Worm (Caenorhabditis elegans) whole organism, young adult: ENCODE results near the gene dhgd-1.

Experiments used
- B0019.2 ChIP-seq: fragments of 200-800 bp; sonication (Bioruptor generic); conservative IDR thresholded peaks from 2 replicates; pipeline ENCODE4 v1.3.6; 2022; ENCODE audit warnings: missing genetic modification reagents, missing genetic modification characterization, missing compliant biosample characterization
- D2030.7 ChIP-seq: fragments of 200-800 bp; sonication (Bioruptor generic); IDR thresholded peaks from 2 replicates; pipeline ENCODE4 v1.3.6; 2022; ENCODE audit warnings: missing genetic modification reagents, missing genetic modification characterization, missing compliant biosample characterization
- F10E7.11 ChIP-seq: sonication (generic microtip); optimal IDR thresholded peaks from 2 replicates; lab custom pipeline; 2017; ENCODE audit warnings: mild to moderate bottlenecking, missing genetic modification characterization, moderate library complexity, missing compliant biosample characterization
- F33H1.4 ChIP-seq: fragments of 200-800 bp; sonication (Bioruptor generic); IDR thresholded peaks from 2 replicates; pipeline ENCODE4 v1.3.6; 2022; ENCODE audit warnings: missing genetic modification reagents, missing genetic modification characterization, missing compliant biosample characterization
- F49E8.2 ChIP-seq: sonication (generic microtip); optimal IDR thresholded peaks from 3 replicates; lab custom pipeline; 2017; ENCODE audit warnings: missing genetic modification characterization, mild to moderate bottlenecking, missing compliant biosample characterization, antibody characterized with exemption, moderate library complexity; ENCODE audit not compliant: insufficient read depth
- K11D2.4 ChIP-seq: fragments of 200-800 bp; sonication (Bioruptor generic); IDR thresholded peaks from 2 replicates; pipeline ENCODE4 v1.3.6; 2022; ENCODE audit warnings: missing genetic modification reagents, missing genetic modification characterization, missing compliant biosample characterization
- T07F8.4 ChIP-seq: sonication (generic microtip); optimal IDR thresholded peaks from 2 replicates; lab custom pipeline; 2016; ENCODE audit warnings: mild to moderate bottlenecking, missing genetic modification characterization, moderate library complexity, missing compliant biosample characterization
- T26A5.8 ChIP-seq: sonication (generic microtip); optimal IDR thresholded peaks from 2 replicates; lab custom pipeline; 2016; ENCODE audit warnings: missing genetic modification characterization, missing compliant biosample characterization
- akir-1 ChIP-seq: fragments of 200-800 bp; sonication (Bioruptor generic); optimal IDR thresholded peaks from 2 replicates; lab custom pipeline; 2018; ENCODE audit warnings: mild to moderate bottlenecking, missing genetic modification characterization, moderate library complexity, missing compliant biosample characterization
- aptf-3 ChIP-seq: fragments of 200-800 bp; sonication (Bioruptor generic); IDR thresholded peaks from 2 replicates; pipeline ENCODE4 v1.3.6; 2022; ENCODE audit warnings: missing genetic modification characterization, missing compliant biosample characterization
- cebp-1 ChIP-seq, 2 experiments: fragments of 200-800 bp in 1 of 2; sonication (Bioruptor generic) in 1 of 2; sonication (generic microtip) in 1 of 2; IDR thresholded peaks in 1 of 2; optimal IDR thresholded peaks in 1 of 2; 2 replicates each; pipeline versions ENCODE4 v1.3.6 to Lab custom; 2017 to 2022; ENCODE audit warnings: missing compliant biosample characterization in 2 of 2, missing genetic modification characterization in 2 of 2, mild to moderate bottlenecking in 1 of 2, missing genetic modification reagents in 1 of 2, moderate library complexity in 1 of 2
- dpl-1 ChIP-seq: fragments of 150-350 bp; optimal IDR thresholded peaks from 2 replicates; lab custom pipeline; 2014; ENCODE audit warnings: missing biosample characterization, missing genetic modification reagents, missing genetic modification characterization
- fkh-3 ChIP-seq: sonication (generic microtip); optimal IDR thresholded peaks from 2 replicates; lab custom pipeline; 2016; ENCODE audit warnings: mild to moderate bottlenecking, missing genetic modification characterization, missing compliant biosample characterization
- gei-17 ChIP-seq: fragments of 200-800 bp; sonication (Bioruptor generic); optimal IDR thresholded peaks from 2 replicates; lab custom pipeline; 2018; ENCODE audit warnings: mild to moderate bottlenecking, missing genetic modification characterization, missing compliant biosample characterization
- him-1 ChIP-seq: sonication (generic microtip); optimal IDR thresholded peaks from 2 replicates; lab custom pipeline; 2016; ENCODE audit warnings: missing genotype, missing genetic modification reagents, missing genetic modification characterization, missing compliant biosample characterization
- hrde-1 ChIP-seq: sonication (generic microtip); optimal IDR thresholded peaks from 2 replicates; lab custom pipeline; 2016; ENCODE audit warnings: missing genetic modification characterization, mild to moderate bottlenecking, missing compliant biosample characterization, moderate library complexity, missing genotype, missing genetic modification reagents, borderline replicate concordance
- lin-26 ChIP-seq: fragments of 200-800 bp; sonication (Bioruptor generic); IDR thresholded peaks from 2 replicates; pipeline ENCODE4 v1.3.6; 2022; ENCODE audit warnings: missing genetic modification reagents, missing genetic modification characterization, missing compliant biosample characterization
- lin-40 ChIP-seq: sonication (generic microtip); optimal IDR thresholded peaks from 2 replicates; lab custom pipeline; 2016; ENCODE audit warnings: missing genetic modification characterization, mild to moderate bottlenecking, missing compliant biosample characterization, missing genotype, missing genetic modification reagents
- lir-1 ChIP-seq: fragments of 200-800 bp; sonication (Bioruptor generic); conservative IDR thresholded peaks from 2 replicates; pipeline ENCODE4 v1.3.6; 2022; ENCODE audit warnings: missing genetic modification reagents, missing genetic modification characterization, missing compliant biosample characterization
- lsl-1 ChIP-seq: fragments of 200-800 bp; sonication (Bioruptor generic); optimal IDR thresholded peaks from 2 replicates; lab custom pipeline; 2018; ENCODE audit warnings: mild to moderate bottlenecking, missing genetic modification characterization, moderate library complexity, missing compliant biosample characterization
- madf-6 ChIP-seq: fragments of 200-800 bp; sonication (Bioruptor generic); IDR thresholded peaks from 2 replicates; pipeline ENCODE4 v1.3.6; 2022; ENCODE audit warnings: missing genetic modification reagents, missing genetic modification characterization, missing compliant biosample characterization
- madf-8 ChIP-seq: fragments of 200-800 bp; sonication (Bioruptor generic); conservative IDR thresholded peaks from 2 replicates; pipeline ENCODE4 v1.3.6; 2022; ENCODE audit warnings: missing genetic modification reagents, missing genetic modification characterization, missing compliant biosample characterization
- nfya-2 ChIP-seq: fragments of 200-800 bp; sonication (Bioruptor generic); IDR thresholded peaks from 2 replicates; pipeline ENCODE4 v1.3.6; 2022; ENCODE audit warnings: missing genetic modification reagents, missing genetic modification characterization, missing compliant biosample characterization
- nhr-179 ChIP-seq: sonication (generic microtip); optimal IDR thresholded peaks from 2 replicates; lab custom pipeline; 2016; ENCODE audit warnings: mild to moderate bottlenecking, missing genetic modification characterization, missing compliant biosample characterization
- nhr-27 ChIP-seq: fragments of 200-800 bp; sonication (Bioruptor generic); optimal IDR thresholded peaks from 2 replicates; lab custom pipeline; 2018; ENCODE audit warnings: mild to moderate bottlenecking, missing genetic modification characterization, moderate library complexity, missing compliant biosample characterization
- nhr-90 ChIP-seq: sonication (generic microtip); optimal IDR thresholded peaks from 2 replicates; lab custom pipeline; 2016; ENCODE audit warnings: missing genotype, mild to moderate bottlenecking, missing genetic modification characterization, missing compliant biosample characterization
- rec-8 ChIP-seq, 2 experiments: sonication (generic microtip); optimal IDR thresholded peaks; 2 replicates each; lab custom pipeline; 2016; ENCODE audit warnings: mild to moderate bottlenecking in 2 of 2, missing genetic modification characterization in 2 of 2, missing genetic modification reagents in 2 of 2, missing genotype in 2 of 2, missing biosample characterization in 1 of 2, missing compliant biosample characterization in 1 of 2, moderate library complexity in 1 of 2
- rpc-1 ChIP-seq, 2 experiments: fragments of 150-350 bp in 1 of 2; sonication (generic microtip) in 1 of 2; optimal IDR thresholded peaks; 2 replicates each; lab custom pipeline; 2014 to 2018; ENCODE audit warnings: missing biosample characterization in 1 of 2, missing genetic modification characterization in 1 of 2, missing genetic modification reagents in 1 of 2, missing genotype in 1 of 2
- sdz-38 ChIP-seq: sonication (generic microtip); optimal IDR thresholded peaks from 2 replicates; lab custom pipeline; 2016; ENCODE audit warnings: missing genotype, missing genetic modification characterization, missing compliant biosample characterization
- sea-2 ChIP-seq: fragments of 200-800 bp; sonication (Bioruptor generic); IDR thresholded peaks from 2 replicates; pipeline ENCODE4 v1.3.6; 2022; ENCODE audit warnings: missing genetic modification characterization, missing compliant biosample characterization
- snpc-1.1 ChIP-seq: sonication (generic microtip); optimal IDR thresholded peaks from 2 replicates; lab custom pipeline; 2017; ENCODE audit warnings: missing genetic modification characterization, mild to moderate bottlenecking, missing compliant biosample characterization, antibody characterized with exemption, moderate library complexity, missing genotype, missing genetic modification reagents; ENCODE audit not compliant: insufficient read depth
- tbx-9 ChIP-seq: sonication (generic microtip); optimal IDR thresholded peaks from 2 replicates; lab custom pipeline; 2016; ENCODE audit warnings: borderline replicate concordance, missing genetic modification characterization, inconsistent platforms, missing compliant biosample characterization
- unc-62 ChIP-seq: fragments of 150-350 bp; optimal IDR thresholded peaks from 2 replicates; lab custom pipeline; 2014; ENCODE audit warnings: missing biosample characterization, missing genetic modification reagents, missing genetic modification characterization
- xnd-1 ChIP-seq: sonication (generic microtip); optimal IDR thresholded peaks from 2 replicates; lab custom pipeline; 2016; ENCODE audit warnings: missing genotype, missing genetic modification reagents, missing genetic modification characterization, missing compliant biosample characterization
- zfh-2 ChIP-seq: fragments of 200-800 bp; sonication (Bioruptor generic); conservative IDR thresholded peaks from 2 replicates; pipeline ENCODE4 v1.3.6; 2022; ENCODE audit warnings: missing genetic modification reagents, missing genetic modification characterization, missing compliant biosample characterization
- ztf-18 ChIP-seq: sonication (generic microtip); optimal IDR thresholded peaks from 2 replicates; lab custom pipeline; 2016; ENCODE audit warnings: missing genotype, mild to moderate bottlenecking, missing genetic modification characterization, missing compliant biosample characterization
- ztf-22 ChIP-seq: fragments of 200-800 bp; sonication (Bioruptor generic); optimal IDR thresholded peaks from 2 replicates; lab custom pipeline; 2018; ENCODE audit warnings: mild to moderate bottlenecking, missing genetic modification characterization, moderate library complexity, missing compliant biosample characterization
- ztf-3 ChIP-seq: fragments of 200-800 bp; sonication (Bioruptor generic); optimal IDR thresholded peaks from 2 replicates; lab custom pipeline; 2018; ENCODE audit warnings: mild to moderate bottlenecking, missing genetic modification characterization, missing compliant biosample characterization

The dhgd-1 gene

DNA sequence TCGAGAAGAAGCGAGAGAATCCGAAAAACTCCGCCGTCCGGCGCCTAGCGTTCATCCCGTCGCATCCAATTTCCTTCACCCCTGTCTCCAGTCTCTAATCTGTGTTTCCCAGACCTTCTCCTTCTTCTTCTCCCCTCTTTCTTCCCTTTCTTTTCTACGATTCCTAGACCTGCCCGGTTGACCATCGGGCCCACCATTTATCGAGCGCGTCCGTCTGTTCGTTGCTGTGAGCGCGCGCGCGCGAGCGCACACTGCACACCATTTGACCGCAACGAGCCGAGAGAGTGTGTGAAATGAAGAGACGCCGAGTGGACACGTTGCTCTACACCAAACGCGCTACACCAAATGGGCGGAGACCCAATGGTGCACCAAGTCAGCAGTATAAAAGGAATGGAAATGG, 14.8 kb downstream of the dhgd-1 start (continued):
- TF ChIP-seq F10E7.11 (tag; lab: Kevin White, UChicago) (no peak), gei-17 (GFP tag; lab: Kevin White, UChicago) (no peak), ztf-18 (tag; lab: Kevin White, UChicago) (peak; percentile 2), nhr-179 (tag; lab: Kevin White, UChicago) (no peak), lin-40 (tag; lab: Kevin White, UChicago) (no peak), zfh-2 (GFP tag; lab: Robert Waterston, UW) (peak; percentile 85), nfya-2 (GFP tag; lab: Robert Waterston, UW) (no peak), B0019.2 (GFP tag; lab: Robert Waterston, UW) (peak; percentile 28; the same call in 1 of the 2 replicates), F49E8.2 (tag; lab: Kevin White, UChicago) (no peak), rpc-1 (optimal IDR thresholded peaks at IDR 0.05; lab: Kevin White, UChicago) (no peak), rpc-1 (tag; optimal IDR thresholded peaks at IDR 0.05; lab: Kevin White, UChicago) (no peak), him-1 (tag; lab: Kevin White, UChicago) (peak; percentile 30), ztf-3 (GFP tag; lab: Kevin White, UChicago) (no peak), cebp-1 (GFP tag; IDR thresholded peaks at IDR 0.05; lab: Robert Waterston, UW) (0 out of 2 replicates have a peak, but pooled peaks have one; percentile 27), cebp-1 (tag; optimal IDR thresholded peaks at IDR 0.05; lab: Kevin White, UChicago) (no peak), akir-1 (GFP tag; lab: Kevin White, UChicago) (no peak), hrde-1 (peak; percentile 44), nhr-90 (tag; lab: Kevin White, UChicago) (no peak), sdz-38 (tag; lab: Kevin White, UChicago) (no peak), snpc-1.1 (tag; lab: Kevin White, UChicago) (no peak), lin-26 (GFP tag; lab: Robert Waterston, UW) (no peak), tbx-9 (tag; lab: Kevin White, UChicago) (no peak), dpl-1 (GFP tag; lab: Kevin White, UChicago) (peak; percentile 88), unc-62 (GFP tag; lab: Kevin White, UChicago) (no peak), aptf-3 (GFP tag; lab: Robert Waterston, UW) (no peak), fkh-3 (no peak), lir-1 (GFP tag; lab: Robert Waterston, UW) (peak; percentile 79; the same call in 1 of the 2 replicates), sea-2 (GFP tag; lab: Robert Waterston, UW) (no peak), T26A5.8 (tag; lab: Kevin White, UChicago) (no peak), ztf-22 (GFP tag; lab: Kevin White, UChicago) (no peak)

ce11 chrII:11536505-11536904, 15.4 kb downstream of the dhgd-1 start:
- no peak for TF ChIP-seq nhr-27 (tag; lab: Kevin White, UChicago)
- peak; percentile 92 for TF ChIP-seq madf-6 (GFP tag; lab: Robert Waterston, UW)
- TF ChIP-seq lsl-1 (GFP tag; lab: Kevin White, UChicago) = peak; percentile 81
- peak; percentile 93 for TF ChIP-seq madf-8 (GFP tag; lab: Robert Waterston, UW)
- TF ChIP-seq D2030.7 = 0 out of 2 replicates have a peak, but pooled peaks have one; percentile 28
- peak; percentile 31; the same call in 1 of the 2 replicates for TF ChIP-seq F33H1.4 (GFP tag; lab: Robert Waterston, UW)
- no peak for TF ChIP-seq T07F8.4
- no peak for TF ChIP-seq rec-8 (tag; optimal IDR thresholded peaks at IDR 0.05; lab: Kevin White, UChicago)
- TF ChIP-seq K11D2.4 (GFP tag; lab: Robert Waterston, UW) = no peak
- TF ChIP-seq xnd-1 (tag; lab: Kevin White, UChicago) = peak; percentile 72
